Fruit fly (Drosophila melanogaster): ENCODE measurements around the gene Ptth.

Gene Ptth

dm6 chr2L:623210-623873 is 46.6 kb upstream of the Ptth start (continued):
- TF ChIP-seq spab (GFP tag; optimal IDR thresholded peaks at IDR 0.05) (no peak), pdm3 (GFP tag; optimal IDR thresholded peaks at IDR 0.05) (peak; percentile 22), Hr39 (GFP tag; optimal IDR thresholded peaks at IDR 0.05) (peak; percentile 48), esn (GFP tag; optimal IDR thresholded peaks at IDR 0.05) (peak; percentile 34), CG6808 (GFP tag; optimal IDR thresholded peaks at IDR 0.05) (no peak), CG6854 (GFP tag; optimal IDR thresholded peaks at IDR 0.05) (no peak), Lpt (GFP tag; optimal IDR thresholded peaks at IDR 0.05) (no peak), net (GFP tag; optimal IDR thresholded peaks at IDR 0.05) (no peak), Eip93F (GFP tag; optimal IDR thresholded peaks at IDR 0.05) (no peak), CG11902 (GFP tag; optimal IDR thresholded peaks at IDR 0.05) (peak; percentile 15), fkh (GFP tag; optimal IDR thresholded peaks at IDR 0.05) (no peak), Ets96B (tag; optimal IDR thresholded peaks at IDR 0.05) (no peak), Smox (GFP tag; optimal IDR thresholded peaks at IDR 0.05) (peak; percentile 55), Eip78C (GFP tag) (peak; percentile 85), CG6163 (GFP tag; IDR thresholded peaks at IDR 0.05) (0 out of 3 replicates have a peak, but pooled peaks have one; percentile 39), CG34406 (GFP tag; optimal IDR thresholded peaks at IDR 0.05) (peak; percentile 11), Hr4 (GFP tag; optimal IDR thresholded peaks at IDR 0.05) (peak; percentile 28)

dm6 chr2L:621101-621500 is 44.4 kb upstream of the Ptth start, which contains the start of gene lectin-21Cb:
TSS of gene lectin-21Cb (minus strand) at chr2L:621201.
- TF ChIP-seq esn (GFP tag; optimal IDR thresholded peaks at IDR 0.05) (no peak), acj6 (GFP tag; optimal IDR thresholded peaks at IDR 0.05) (no peak), CG8119 (GFP tag; IDR thresholded peaks at IDR 0.05) (no peak), achi (GFP tag; optimal IDR thresholded peaks at IDR 0.05) (no peak), cyc (GFP tag; optimal IDR thresholded peaks at IDR 0.05) (no peak), CG10631 (GFP tag; optimal IDR thresholded peaks at IDR 0.05) (no peak), svp (GFP tag) (no peak), pdm3 (GFP tag; optimal IDR thresholded peaks at IDR 0.05) (no peak), Sox102F (GFP tag; optimal IDR thresholded peaks at IDR 0.05) (no peak), CG8319 (GFP tag; optimal IDR thresholded peaks at IDR 0.05) (no peak), net (GFP tag; optimal IDR thresholded peaks at IDR 0.05) (no peak), CG6276 (GFP tag; optimal IDR thresholded peaks at IDR 0.05) (no peak), Eip78C (GFP tag) (no peak), spab (GFP tag; optimal IDR thresholded peaks at IDR 0.05) (no peak), CG31627 (GFP tag; optimal IDR thresholded peaks at IDR 0.05) (no peak)

dm6 chr2L:619739-620138 is 43.0 kb upstream of the Ptth start:
- no peak for TF ChIP-seq spab (GFP tag; optimal IDR thresholded peaks at IDR 0.05)
- TF ChIP-seq CG34406 (GFP tag; optimal IDR thresholded peaks at IDR 0.05), result no peak
- TF ChIP-seq CG6792 (GFP tag; optimal IDR thresholded peaks at IDR 0.05), result no peak
- peak; percentile 36 for TF ChIP-seq OdsH (GFP tag; optimal IDR thresholded peaks at IDR 0.05)
- no peak for TF ChIP-seq CG10669 (GFP tag; optimal IDR thresholded peaks at IDR 0.05)
- TF ChIP-seq CG8319 (GFP tag; optimal IDR thresholded peaks at IDR 0.05), result no peak
- TF ChIP-seq Eip75B (GFP tag; optimal IDR thresholded peaks at IDR 0.05), result no peak
- TF ChIP-seq CG7368 (GFP tag; optimal IDR thresholded peaks at IDR 0.05), result no peak
- TF ChIP-seq CG11902 (GFP tag; optimal IDR thresholded peaks at IDR 0.05), result no peak
- no peak for TF ChIP-seq Sox14 (GFP tag; optimal IDR thresholded peaks at IDR 0.05)
- no peak for TF ChIP-seq Gug (GFP tag; IDR thresholded peaks at IDR 0.05)
- TF ChIP-seq fd59A (GFP tag; optimal IDR thresholded peaks at IDR 0.05), result no peak
- no peak for TF ChIP-seq Lpt (GFP tag; optimal IDR thresholded peaks at IDR 0.05)
- peak; percentile 14 for TF ChIP-seq net (GFP tag; optimal IDR thresholded peaks at IDR 0.05)
- TF ChIP-seq CG15336 (GFP tag; IDR thresholded peaks at IDR 0.05), result no peak
- no peak for TF ChIP-seq Eip93F (GFP tag; optimal IDR thresholded peaks at IDR 0.05)
- 0 out of 3 replicates have a peak, but pooled peaks have one; percentile 21 for TF ChIP-seq CG8119 (GFP tag; IDR thresholded peaks at IDR 0.05)
- TF ChIP-seq salr (GFP tag; optimal IDR thresholded peaks at IDR 0.05), result no peak
- peak; percentile 28 for TF ChIP-seq esn (GFP tag; optimal IDR thresholded peaks at IDR 0.05)
- no peak for TF ChIP-seq Hr39 (GFP tag; optimal IDR thresholded peaks at IDR 0.05)
- no peak for TF ChIP-seq achi (GFP tag; optimal IDR thresholded peaks at IDR 0.05)
- TF ChIP-seq Hr38 (GFP tag; optimal IDR thresholded peaks at IDR 0.05), result no peak
- no peak for TF ChIP-seq CG3032 (tag; optimal IDR thresholded peaks at IDR 0.05)
- no peak for TF ChIP-seq Met (GFP tag; optimal IDR thresholded peaks at IDR 0.05)
- no peak for TF ChIP-seq fkh (GFP tag; optimal IDR thresholded peaks at IDR 0.05)
- TF ChIP-seq CG8632 (GFP tag; optimal IDR thresholded peaks at IDR 0.05), result no peak
- no peak for TF ChIP-seq ss (GFP tag; optimal IDR thresholded peaks at IDR 0.05)
- no peak for TF ChIP-seq CG6276 (GFP tag; optimal IDR thresholded peaks at IDR 0.05)
- TF ChIP-seq CG16779 (tag; optimal IDR thresholded peaks at IDR 0.05), result no peak
- TF ChIP-seq CG4318 (GFP tag; optimal IDR thresholded peaks at IDR 0.05), result peak; percentile 12
- no peak for TF ChIP-seq fd85E (GFP tag; optimal IDR thresholded peaks at IDR 0.05)
- TF ChIP-seq CG6163 (GFP tag; IDR thresholded peaks at IDR 0.05), result no peak
- TF ChIP-seq topi (GFP tag; optimal IDR thresholded peaks at IDR 0.05), result no peak
